Worm (Caenorhabditis elegans) whole organism, L2 larva: ENCODE results near the gene hosl-1.

Experiments used
- ZK546.5 ChIP-seq: sonication (generic microtip); optimal IDR thresholded peaks from 2 replicates; lab custom pipeline; 2017; ENCODE audit warnings: missing biosample characterization, missing genetic modification characterization
- blmp-1 ChIP-seq: sonication (generic microtip); optimal IDR thresholded peaks from 2 replicates; lab custom pipeline; 2017; ENCODE audit warnings: missing genetic modification characterization, mild to moderate bottlenecking, missing compliant biosample characterization, antibody characterized with exemption, moderate library complexity; ENCODE audit not compliant: insufficient read depth
- unc-62 ChIP-seq: fragments of 150-350 bp; optimal IDR thresholded peaks from 2 replicates; lab custom pipeline; 2014; ENCODE audit warnings: missing biosample characterization, missing genetic modification reagents, missing genetic modification characterization

ce11 chrX:4658706-4659105 is 21.8 kb downstream of the hosl-1 start:
- TF ChIP-seq ZK546.5 (tag; lab: Kevin White, UChicago) (no peak), blmp-1 (tag; lab: Kevin White, UChicago) (no peak), unc-62 (GFP tag; lab: Kevin White, UChicago) (no peak)
